Worm (Caenorhabditis elegans) whole organism, L4/young adult: Measurements from ENCODE around the gene col-80.

Experiments used
- W03F9.2 ChIP-seq: fragments of 150-350 bp; optimal IDR thresholded peaks from 2 replicates; lab custom pipeline; 2014; ENCODE audit warnings: missing biosample characterization, missing genetic modification characterization
- him-1 ChIP-seq: sonication (generic microtip); optimal IDR thresholded peaks from 2 replicates; lab custom pipeline; 2016; ENCODE audit warnings: missing genotype, missing genetic modification reagents, missing genetic modification characterization, missing compliant biosample characterization

DNA sequence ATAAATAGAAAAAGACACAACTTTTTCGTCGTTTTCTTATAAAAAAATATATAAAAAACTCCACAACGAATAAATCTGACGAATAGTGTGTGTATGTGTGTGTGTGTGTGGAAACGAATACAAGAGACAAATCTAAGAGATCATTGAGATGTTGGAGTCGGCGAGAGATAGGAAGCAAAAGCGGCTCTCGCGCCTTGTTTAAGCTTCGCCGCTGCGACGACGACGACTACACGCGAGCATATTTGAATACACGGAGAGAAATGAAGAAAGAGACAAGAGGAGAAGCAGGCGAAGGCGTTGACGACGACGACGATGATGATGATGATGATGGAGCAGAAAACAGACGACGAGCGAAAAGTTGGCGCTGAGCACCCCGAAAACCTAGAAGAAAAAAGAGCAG lies 37.8 kb downstream of the col-80 start:
- TF ChIP-seq him-1 (tag; lab: Kevin White, UChicago) (peak; percentile 0), W03F9.2 (tag; lab: Kevin White, UChicago) (no peak)
